Fruit fly (Drosophila melanogaster) whole organism, embryonic: ENCODE results near the gene CG45049.
A peak's percentile ranks its signal among the peaks of the same experiment; 100 is the strongest.

Source experiments
- Bgb ChIP-seq: fragments of 200-800 bp; sonication (Bioruptor generic); IDR thresholded peaks from 2 replicates; pipeline ENCODE4 v1.3.6; 2022; ENCODE audit warnings: missing biosample characterization, missing genetic modification characterization; ENCODE audit not compliant: partially characterized antibody
- CG14667 ChIP-seq: fragments of 200-800 bp; sonication (Bioruptor generic); IDR thresholded peaks from 2 replicates; pipeline ENCODE4 v1.3.6; 2022; ENCODE audit warnings: missing biosample characterization, missing genetic modification characterization
- CG15601 ChIP-seq: fragments of 200-800 bp; sonication (Bioruptor generic); optimal IDR thresholded peaks from 3 replicates; lab custom pipeline; 2019; ENCODE audit warnings: missing biosample characterization, mild to moderate bottlenecking, missing genetic modification characterization, moderate library complexity
- CG1602 ChIP-seq: fragments of 200-800 bp; sonication (Bioruptor generic); optimal IDR thresholded peaks from 3 replicates; lab custom pipeline; 2016; ENCODE audit warnings: missing biosample characterization, missing genetic modification characterization
- CG18476 ChIP-seq: fragments of 200-800 bp; sonication (Bioruptor generic); optimal IDR thresholded peaks from 2 replicates; lab custom pipeline; 2016; ENCODE audit warnings: missing biosample characterization, mild to moderate bottlenecking, missing genetic modification characterization
- CG2678 ChIP-seq: fragments of 200-800 bp; sonication (Bioruptor generic); optimal IDR thresholded peaks from 3 replicates; lab custom pipeline; 2019; ENCODE audit warnings: missing biosample characterization, mild to moderate bottlenecking, missing genetic modification characterization, moderate library complexity
- CG32767 ChIP-seq: fragments of 200-800 bp; sonication (Bioruptor generic); IDR thresholded peaks from 2 replicates; pipeline ENCODE4 v1.3.6; 2022; ENCODE audit warnings: missing biosample characterization, missing genetic modification characterization
- CG3281 ChIP-seq: fragments of 200-800 bp; sonication (Bioruptor generic); optimal IDR thresholded peaks from 3 replicates; lab custom pipeline; 2017; ENCODE audit warnings: missing biosample characterization, mild to moderate bottlenecking, missing genetic modification characterization
- CG34224 ChIP-seq: fragments of 200-800 bp; sonication (Bioruptor generic); IDR thresholded peaks from 3 replicates; pipeline ENCODE4 v1.3.6; 2022; ENCODE audit warnings: missing biosample characterization, missing genetic modification characterization; ENCODE audit not compliant: partially characterized antibody
- CG42726 ChIP-seq: fragments of 200-800 bp; sonication (Bioruptor generic); IDR thresholded peaks from 2 replicates; pipeline ENCODE4 v1.3.6; 2022; ENCODE audit warnings: missing biosample characterization, missing genetic modification characterization; ENCODE audit not compliant: partially characterized antibody
- CG4282 ChIP-seq: fragments of 200-800 bp; sonication (Bioruptor generic); optimal IDR thresholded peaks from 2 replicates; lab custom pipeline; 2016; ENCODE audit warnings: missing biosample characterization, missing genetic modification characterization
- CG7786 ChIP-seq: fragments of 200-800 bp; sonication (Bioruptor generic); optimal IDR thresholded peaks from 2 replicates; lab custom pipeline; 2016; ENCODE audit warnings: missing biosample characterization, missing genetic modification characterization
- CG7839 ChIP-seq: fragments of 200-800 bp; sonication (Bioruptor generic); optimal IDR thresholded peaks from 3 replicates; lab custom pipeline; 2018; ENCODE audit warnings: missing biosample characterization, mild to moderate bottlenecking, missing genetic modification characterization, moderate library complexity
- CG8944 ChIP-seq: fragments of 200-800 bp; sonication (Bioruptor generic); optimal IDR thresholded peaks from 3 replicates; lab custom pipeline; 2016; ENCODE audit warnings: missing biosample characterization, missing genetic modification characterization
- CG9817 ChIP-seq: fragments of 200-800 bp; sonication (Bioruptor generic); optimal IDR thresholded peaks from 2 replicates; lab custom pipeline; 2018; ENCODE audit warnings: missing biosample characterization, mild to moderate bottlenecking, missing genetic modification characterization, moderate library complexity
- CG9876 ChIP-seq: fragments of 200-800 bp; sonication (Bioruptor generic); optimal IDR thresholded peaks from 2 replicates; lab custom pipeline; 2016; ENCODE audit warnings: missing biosample characterization, missing genetic modification characterization
- Eip74EF ChIP-seq, 2 experiments: fragments of 200-800 bp in 1 of 2; fragments of >200 bp in 1 of 2; sonication (Bioruptor generic) in 1 of 2; optimal IDR thresholded peaks; 2 replicates each; lab custom pipeline; 2017 to 2019; ENCODE audit warnings: missing biosample characterization in 2 of 2, missing genetic modification characterization in 2 of 2, mild to moderate bottlenecking in 1 of 2, moderate library complexity in 1 of 2
- HmgD ChIP-seq: fragments of 200-800 bp; sonication (Bioruptor generic); optimal IDR thresholded peaks from 3 replicates; lab custom pipeline; 2016; ENCODE audit warnings: missing biosample characterization, missing genetic modification characterization
- Hr78 ChIP-seq, 2 experiments: fragments of 200-800 bp in 1 of 2; fragments of >200 bp in 1 of 2; sonication (Bioruptor generic) in 1 of 2; optimal IDR thresholded peaks; 2 replicates each; lab custom pipeline; 2017 to 2019; ENCODE audit warnings: missing biosample characterization in 2 of 2, missing genetic modification characterization in 2 of 2, mild to moderate bottlenecking in 1 of 2, moderate library complexity in 1 of 2
- Mes4 ChIP-seq: fragments of 200-800 bp; sonication (Bioruptor generic); optimal IDR thresholded peaks from 2 replicates; lab custom pipeline; 2016; ENCODE audit warnings: missing biosample characterization, missing genetic modification characterization
- Ptx1 ChIP-seq: fragments of 200-800 bp; sonication (Bioruptor generic); IDR thresholded peaks from 2 replicates; pipeline ENCODE4 v1.3.6; 2022; ENCODE audit warnings: missing biosample characterization, missing genetic modification characterization
- Scr ChIP-seq: fragments of 200-800 bp; sonication (Bioruptor generic); IDR thresholded peaks from 2 replicates; pipeline ENCODE4 v1.3.6; 2022; ENCODE audit warnings: missing biosample characterization, missing genetic modification characterization; ENCODE audit not compliant: partially characterized antibody
- Xrp1 ChIP-seq: fragments of 200-800 bp; sonication (Bioruptor generic); IDR thresholded peaks from 2 replicates; pipeline ENCODE4 v1.3.6; 2022; ENCODE audit warnings: missing biosample characterization, missing genetic modification characterization
- ara ChIP-seq: fragments of 200-800 bp; sonication (Bioruptor generic); IDR thresholded peaks from 2 replicates; pipeline ENCODE4 v1.3.6; 2022; ENCODE audit warnings: missing biosample characterization, missing genetic modification characterization
- cg ChIP-seq: fragments of 200-800 bp; sonication (Bioruptor generic); optimal IDR thresholded peaks from 3 replicates; lab custom pipeline; 2019; ENCODE audit warnings: missing biosample characterization, mild to moderate bottlenecking, missing genetic modification characterization, moderate library complexity
- dmrt11E ChIP-seq: fragments of 200-800 bp; sonication (Bioruptor generic); optimal IDR thresholded peaks from 3 replicates; lab custom pipeline; 2018; ENCODE audit warnings: missing biosample characterization, mild to moderate bottlenecking, missing genetic modification characterization, moderate library complexity
- grau ChIP-seq: fragments of 200-800 bp; optimal IDR thresholded peaks from 3 replicates; lab custom pipeline; 2019; ENCODE audit warnings: missing biosample characterization, mild to moderate bottlenecking, missing genetic modification characterization, moderate library complexity
- gsb ChIP-seq: fragments of 200-800 bp; sonication (Bioruptor generic); IDR thresholded peaks from 2 replicates; pipeline ENCODE4 v1.3.6; 2022; ENCODE audit warnings: missing biosample characterization, missing genetic modification characterization
- gsb-n ChIP-seq: fragments of 200-800 bp; sonication (Bioruptor generic); optimal IDR thresholded peaks from 3 replicates; lab custom pipeline; 2018; ENCODE audit warnings: missing biosample characterization, mild to moderate bottlenecking, missing genetic modification characterization
- kay ChIP-seq: fragments of 200-800 bp; sonication (Bioruptor generic); optimal IDR thresholded peaks from 2 replicates; lab custom pipeline; 2016; ENCODE audit warnings: missing biosample characterization, missing genetic modification characterization
- klu ChIP-seq: fragments of 200-800 bp; sonication (Bioruptor generic); IDR thresholded peaks from 2 replicates; pipeline ENCODE4 v1.3.6; 2022; ENCODE audit warnings: missing biosample characterization, missing genetic modification characterization
- lab ChIP-seq: fragments of 200-800 bp; sonication (Bioruptor generic); optimal IDR thresholded peaks from 3 replicates; lab custom pipeline; 2017; ENCODE audit warnings: missing biosample characterization, missing genetic modification characterization, mild to moderate bottlenecking, moderate library complexity, missing genetic modification reagents
- lmd ChIP-seq: fragments of 200-800 bp; sonication (Bioruptor generic); IDR thresholded peaks from 2 replicates; pipeline ENCODE4 v1.3.6; 2022; ENCODE audit warnings: missing biosample characterization, missing genetic modification characterization
- lov ChIP-seq, 2 experiments: fragments of 200-800 bp in 1 of 2; fragments of >200 bp in 1 of 2; sonication (Bioruptor generic) in 1 of 2; IDR thresholded peaks in 1 of 2; optimal IDR thresholded peaks in 1 of 2; 2 replicates in 1 of 2; 3 replicates in 1 of 2; pipeline versions ENCODE4 v1.3.6 to Lab custom; 2017 to 2022; ENCODE audit warnings: missing biosample characterization in 1 of 2, missing genetic modification characterization in 1 of 2
- nerfin-1 ChIP-seq: fragments of 200-800 bp; sonication (Bioruptor generic); optimal IDR thresholded peaks from 3 replicates; lab custom pipeline; 2019; ENCODE audit warnings: missing biosample characterization, mild to moderate bottlenecking, missing genetic modification characterization, moderate library complexity
- onecut ChIP-seq: fragments of 200-800 bp; sonication (Bioruptor generic); IDR thresholded peaks from 2 replicates; pipeline ENCODE4 v1.3.6; 2022; ENCODE audit warnings: missing biosample characterization, missing genetic modification characterization
- phol ChIP-seq: fragments of 200-800 bp; sonication (Bioruptor generic); optimal IDR thresholded peaks from 3 replicates; lab custom pipeline; 2018; ENCODE audit warnings: missing biosample characterization, mild to moderate bottlenecking, missing genetic modification characterization, moderate library complexity
- sd ChIP-seq: fragments of 200-800 bp; sonication (Bioruptor generic); optimal IDR thresholded peaks from 3 replicates; lab custom pipeline; 2018; ENCODE audit warnings: missing biosample characterization, mild to moderate bottlenecking, missing genetic modification characterization, moderate library complexity
- sens ChIP-seq: fragments of 200-800 bp; sonication (Bioruptor generic); peaks from one replicate; lab custom pipeline; 2016; ENCODE audit warnings: missing biosample characterization, missing genetic modification characterization
- sens-2 ChIP-seq: fragments of 200-800 bp; sonication (Bioruptor generic); IDR thresholded peaks from 2 replicates; pipeline ENCODE4 v1.3.6; 2022; ENCODE audit warnings: missing biosample characterization, missing genetic modification characterization
- sob ChIP-seq: fragments of 200-800 bp; sonication (Bioruptor generic); IDR thresholded peaks from 2 replicates; pipeline ENCODE4 v1.3.6; 2022; ENCODE audit warnings: missing biosample characterization, missing genetic modification characterization
- stc ChIP-seq: fragments of 200-800 bp; sonication (Bioruptor generic); IDR thresholded peaks from 2 replicates; pipeline ENCODE4 v1.3.6; 2022; ENCODE audit warnings: missing biosample characterization, missing genetic modification characterization
- sug ChIP-seq: fragments of 200-800 bp; optimal IDR thresholded peaks from 2 replicates; lab custom pipeline; 2019; ENCODE audit warnings: missing biosample characterization, mild to moderate bottlenecking, missing genetic modification characterization, moderate library complexity
- toy ChIP-seq: fragments of 200-800 bp; sonication (Bioruptor generic); IDR thresholded peaks from 2 replicates; pipeline ENCODE4 v1.3.6; 2022; ENCODE audit warnings: missing biosample characterization, missing genetic modification characterization
- vvl ChIP-seq: fragments of 200-800 bp; sonication (Bioruptor generic); IDR thresholded peaks from 2 replicates; pipeline ENCODE4 v1.3.6; 2022; ENCODE audit warnings: missing biosample characterization, missing genetic modification characterization

CG45049 gene

dm6 chr3R:22726031-22726770 lies 566 bp upstream of the CG45049 start, which contains the start of gene RNF220 (continued):
- TF ChIP-seq CG42726 (GFP tag; lab: Robert Waterston, UW): peak; percentile 68
- no peak for TF ChIP-seq toy (GFP tag; lab: Robert Waterston, UW)
- TF ChIP-seq CG4282 (GFP tag; lab: Kevin White, UChicago): no peak
- TF ChIP-seq onecut (GFP tag; lab: Robert Waterston, UW): no peak
- TF ChIP-seq Scr (GFP tag; lab: Robert Waterston, UW): no peak; the same call in 1 of the 2 replicates
- peak; percentile 39 for TF ChIP-seq CG7839 (tag; lab: Kevin White, UChicago)
- TF ChIP-seq CG2678 (tag; lab: Kevin White, UChicago): peak; percentile 35
- no peak for TF ChIP-seq lab
- TF ChIP-seq CG34224: peak; percentile 54; the same call in 1 of the 3 replicates
- TF ChIP-seq CG18476 (GFP tag; lab: Kevin White, UChicago): no peak
- TF ChIP-seq Bgb: peak; percentile 75
- TF ChIP-seq CG1602 (GFP tag; lab: Kevin White, UChicago): peak; percentile 9

- TF ChIP-seq Eip74EF (GFP tag; optimal IDR thresholded peaks at IDR 0.05; lab: Kevin White, UChicago) (peak in 1 of 2 experiments; percentile 70), sd (tag; lab: Kevin White, UChicago) (peak; percentile 28), CG32767 (GFP tag; lab: Robert Waterston, UW) (no peak), HmgD (GFP tag; lab: Kevin White, UChicago) (peak; percentile 27), cg (GFP tag; lab: Kevin White, UChicago) (peak; percentile 71), nerfin-1 (peak; percentile 41)
These were observed 678 bp downstream of the CG45049 start for dm6 chr3R:22727456-22727833.

- TF ChIP-seq sob (GFP tag; lab: Robert Waterston, UW) (0 out of 2 replicates have a peak, but pooled peaks have one; percentile 22), gsb-n (tag; lab: Kevin White, UChicago) (no peak), Xrp1 (GFP tag; lab: Robert Waterston, UW) (peak; percentile 61; the same call in 1 of the 2 replicates), Hr78 (GFP tag; optimal IDR thresholded peaks at IDR 0.05; lab: Kevin White, UChicago) (no peak), stc (GFP tag; lab: Robert Waterston, UW) (peak; percentile 66), CG14667 (GFP tag; lab: Robert Waterston, UW) (no peak), sens-2 (GFP tag; lab: Robert Waterston, UW) (no peak), sd (tag; lab: Kevin White, UChicago) (peak; percentile 17), ara (GFP tag; lab: Robert Waterston, UW) (peak; percentile 41; the same call in 1 of the 2 replicates), CG15601 (tag; lab: Kevin White, UChicago) (no peak), CG3281 (GFP tag; lab: Kevin White, UChicago) (no peak), CG7786 (GFP tag; lab: Kevin White, UChicago) (no peak), gsb (GFP tag; lab: Robert Waterston, UW) (no peak), Ptx1 (GFP tag; lab: Robert Waterston, UW) (peak; percentile 73), Bgb (no peak), vvl (GFP tag; lab: Robert Waterston, UW) (peak; percentile 57; the same call in 1 of the 2 replicates), CG9876 (no peak), lmd (GFP tag; lab: Robert Waterston, UW) (peak; percentile 37), Mes4 (GFP tag; lab: Kevin White, UChicago) (no peak), CG8944 (GFP tag; lab: Kevin White, UChicago) (no peak), CG9817 (tag; lab: Kevin White, UChicago) (no peak), dmrt11E (no peak), sens (GFP tag; lab: Kevin White, UChicago) (peak; percentile 22), CG42726 (GFP tag; lab: Robert Waterston, UW) (no peak), sug (tag; lab: Kevin White, UChicago) (no peak), klu (peak; percentile 42; the same call in 1 of the 2 replicates), phol (tag; lab: Kevin White, UChicago) (peak; percentile 19), kay (GFP tag; lab: Kevin White, UChicago) (no peak), lov (optimal IDR thresholded peaks at IDR 0.05; lab: Kevin White, UChicago) (no peak), lov (GFP tag; IDR thresholded peaks at IDR 0.05; lab: Robert Waterston, UW) (no peak), grau (tag; lab: Kevin White, UChicago) (no peak)
These were observed 1.1 kb downstream of the CG45049 start for dm6 chr3R:22727857-22728256.
